Fruit fly (Drosophila melanogaster) whole organism, embryonic: ENCODE data around the gene CG15534.

Experiments used
- Atf6 ChIP-seq: fragments of 200-800 bp; sonication (Bioruptor generic); IDR thresholded peaks from 2 replicates; pipeline ENCODE4 v1.3.6; 2022; ENCODE audit warnings: missing biosample characterization, missing genetic modification characterization
- Bdp1 ChIP-seq: fragments of 200-800 bp; sonication (Bioruptor generic); optimal IDR thresholded peaks from 3 replicates; lab custom pipeline; 2016; ENCODE audit warnings: missing biosample characterization, missing genetic modification characterization
- BtbVII ChIP-seq: fragments of 200-800 bp; sonication (Bioruptor generic); optimal IDR thresholded peaks from 3 replicates; lab custom pipeline; 2017; ENCODE audit warnings: missing biosample characterization, mild to moderate bottlenecking, missing genetic modification characterization
- CG10959 ChIP-seq: fragments of 200-800 bp; sonication (Bioruptor generic); IDR thresholded peaks from 2 replicates; pipeline ENCODE4 v1.3.6; 2022; ENCODE audit warnings: missing biosample characterization, missing genetic modification characterization
- CG10979 ChIP-seq: fragments of 200-800 bp; sonication (Bioruptor generic); optimal IDR thresholded peaks from 2 replicates; lab custom pipeline; 2018; ENCODE audit warnings: missing biosample characterization, mild to moderate bottlenecking, missing genetic modification characterization, moderate library complexity
- CG11456 ChIP-seq: fragments of 200-800 bp; sonication (Bioruptor generic); IDR thresholded peaks from 3 replicates; pipeline ENCODE4 v1.3.6; 2022; ENCODE audit warnings: missing biosample characterization, missing genetic modification characterization
- CG12744 ChIP-seq: fragments of 200-800 bp; sonication (Bioruptor generic); optimal IDR thresholded peaks from 2 replicates; lab custom pipeline; 2016; ENCODE audit warnings: missing biosample characterization, missing genetic modification characterization
- CG13123 ChIP-seq: fragments of 200-800 bp; sonication (Bioruptor generic); optimal IDR thresholded peaks from 2 replicates; lab custom pipeline; 2016; ENCODE audit warnings: missing biosample characterization, missing genetic modification characterization
- CG17328 ChIP-seq: fragments of 200-800 bp; sonication (Bioruptor generic); IDR thresholded peaks from 2 replicates; pipeline ENCODE4 v1.3.6; 2022; ENCODE audit warnings: missing biosample characterization, missing genetic modification characterization
- CG17802 ChIP-seq: fragments of 200-800 bp; sonication (Bioruptor generic); optimal IDR thresholded peaks from 2 replicates; lab custom pipeline; 2018; ENCODE audit warnings: missing biosample characterization, mild to moderate bottlenecking, missing genetic modification characterization, moderate library complexity
- CG18476 ChIP-seq: fragments of 200-800 bp; sonication (Bioruptor generic); optimal IDR thresholded peaks from 2 replicates; lab custom pipeline; 2016; ENCODE audit warnings: missing biosample characterization, mild to moderate bottlenecking, missing genetic modification characterization
- CG18764 ChIP-seq: fragments of 200-800 bp; sonication (Bioruptor generic); optimal IDR thresholded peaks from 3 replicates; lab custom pipeline; 2016; ENCODE audit warnings: missing biosample characterization, missing genetic modification characterization
- CG30403 ChIP-seq: fragments of 200-800 bp; sonication (Bioruptor generic); optimal IDR thresholded peaks from 3 replicates; lab custom pipeline; 2016; ENCODE audit warnings: missing biosample characterization, missing genetic modification characterization
- CG31441 ChIP-seq: fragments of 200-800 bp; sonication (Bioruptor generic); IDR thresholded peaks from 2 replicates; pipeline ENCODE4 v1.3.6; 2022; ENCODE audit warnings: missing biosample characterization, missing genetic modification characterization
- CG3847 ChIP-seq: fragments of 200-800 bp; sonication (Bioruptor generic); IDR thresholded peaks from 2 replicates; pipeline ENCODE4 v1.3.6; 2022; ENCODE audit warnings: missing biosample characterization, missing genetic modification characterization
- CG4360 ChIP-seq: fragments of 200-800 bp; sonication (Bioruptor generic); IDR thresholded peaks from 2 replicates; pipeline ENCODE4 v1.3.6; 2022; ENCODE audit warnings: missing biosample characterization, missing genetic modification characterization
- CG7271 ChIP-seq: fragments of 200-800 bp; sonication (Bioruptor generic); optimal IDR thresholded peaks from 2 replicates; lab custom pipeline; 2018; ENCODE audit warnings: missing biosample characterization, mild to moderate bottlenecking, missing genetic modification characterization, moderate library complexity
- CrebB ChIP-seq: fragments of 200-800 bp; sonication (Bioruptor generic); optimal IDR thresholded peaks from 3 replicates; lab custom pipeline; 2018; ENCODE audit warnings: missing biosample characterization, mild to moderate bottlenecking, missing genetic modification characterization
- Dad ChIP-seq: fragments of 200-800 bp; sonication (Bioruptor generic); optimal IDR thresholded peaks from 3 replicates; lab custom pipeline; 2016; ENCODE audit warnings: missing biosample characterization, missing genetic modification characterization
- E2f2 ChIP-seq: fragments of 200-800 bp; sonication (Bioruptor generic); IDR thresholded peaks from 2 replicates; pipeline ENCODE4 v1.3.6; 2022; ENCODE audit warnings: missing biosample characterization, missing genetic modification characterization
- Gug ChIP-seq: fragments of 200-800 bp; sonication (Bioruptor generic); IDR thresholded peaks from 4 replicates; pipeline ENCODE4 v1.3.6; 2022; ENCODE audit warnings: missing biosample characterization, missing genetic modification characterization
- HLH54F ChIP-seq: fragments of 200-800 bp; sonication (Bioruptor generic); optimal IDR thresholded peaks from 3 replicates; lab custom pipeline; 2016; ENCODE audit warnings: missing biosample characterization, missing genetic modification characterization
- Hmr ChIP-seq: fragments of 200-800 bp; sonication (Bioruptor generic); optimal IDR thresholded peaks from 3 replicates; lab custom pipeline; 2017; ENCODE audit warnings: mild to moderate bottlenecking, missing biosample characterization, missing genetic modification reagents, missing genetic modification characterization
- Hr39 ChIP-seq: fragments of >200 bp; optimal IDR thresholded peaks from 2 replicates; lab custom pipeline; 2017
- Hr78 ChIP-seq, 2 experiments: fragments of 200-800 bp in 1 of 2; fragments of >200 bp in 1 of 2; sonication (Bioruptor generic) in 1 of 2; optimal IDR thresholded peaks; 2 replicates each; lab custom pipeline; 2017 to 2019; ENCODE audit warnings: missing biosample characterization in 2 of 2, missing genetic modification characterization in 2 of 2, mild to moderate bottlenecking in 1 of 2, moderate library complexity in 1 of 2
- Lhr ChIP-seq: fragments of 200-800 bp; sonication (Bioruptor generic); optimal IDR thresholded peaks from 3 replicates; lab custom pipeline; 2017; ENCODE audit warnings: mild to moderate bottlenecking, missing biosample characterization, missing genetic modification reagents, missing genetic modification characterization
- MBD-R2 ChIP-seq: fragments of 200-800 bp; sonication (Bioruptor generic); IDR thresholded peaks from 2 replicates; pipeline ENCODE4 v1.3.6; 2022; ENCODE audit warnings: missing biosample characterization, missing genetic modification characterization
- ash1 ChIP-seq: fragments of 200-800 bp; sonication (Bioruptor generic); optimal IDR thresholded peaks from 2 replicates; lab custom pipeline; 2018; ENCODE audit warnings: missing biosample characterization, mild to moderate bottlenecking, missing genetic modification characterization
- bab2 ChIP-seq: fragments of 200-800 bp; sonication (Bioruptor generic); optimal IDR thresholded peaks from 2 replicates; lab custom pipeline; 2016; ENCODE audit warnings: missing biosample characterization, missing genetic modification characterization
- cato ChIP-seq: fragments of 200-800 bp; sonication (Bioruptor generic); optimal IDR thresholded peaks from 2 replicates; lab custom pipeline; 2016; ENCODE audit warnings: missing biosample characterization, missing genetic modification characterization, borderline replicate concordance
- chn ChIP-seq: fragments of 200-800 bp; sonication (Bioruptor generic); optimal IDR thresholded peaks from 2 replicates; lab custom pipeline; 2016; ENCODE audit warnings: missing biosample characterization, missing genetic modification characterization
- corto ChIP-seq: fragments of 200-800 bp; sonication (Bioruptor generic); optimal IDR thresholded peaks from 2 replicates; lab custom pipeline; 2016; ENCODE audit warnings: missing biosample characterization, mild to moderate bottlenecking, missing genetic modification characterization, moderate library complexity
- dm ChIP-seq: fragments of 200-800 bp; sonication (Bioruptor generic); optimal IDR thresholded peaks from 3 replicates; lab custom pipeline; 2016; ENCODE audit warnings: missing biosample characterization, missing genetic modification characterization
- grau ChIP-seq: fragments of 200-800 bp; optimal IDR thresholded peaks from 3 replicates; lab custom pipeline; 2019; ENCODE audit warnings: missing biosample characterization, mild to moderate bottlenecking, missing genetic modification characterization, moderate library complexity
- gsb ChIP-seq: fragments of 200-800 bp; sonication (Bioruptor generic); IDR thresholded peaks from 2 replicates; pipeline ENCODE4 v1.3.6; 2022; ENCODE audit warnings: missing biosample characterization, missing genetic modification characterization
- lov ChIP-seq, 2 experiments: fragments of 200-800 bp in 1 of 2; fragments of >200 bp in 1 of 2; sonication (Bioruptor generic) in 1 of 2; IDR thresholded peaks in 1 of 2; optimal IDR thresholded peaks in 1 of 2; 2 replicates in 1 of 2; 3 replicates in 1 of 2; pipeline versions ENCODE4 v1.3.6 to Lab custom; 2017 to 2022; ENCODE audit warnings: missing biosample characterization in 1 of 2, missing genetic modification characterization in 1 of 2
- mld ChIP-seq: fragments of 200-800 bp; sonication (Bioruptor generic); IDR thresholded peaks from 3 replicates; pipeline ENCODE4 v1.3.6; 2022; ENCODE audit warnings: missing biosample characterization, missing genetic modification characterization; ENCODE audit not compliant: partially characterized antibody
- pan ChIP-seq, 4 experiments: fragments of >200 bp in 3 of 4; fragments of 200-800 bp in 1 of 4; sonication (Bioruptor generic) in 1 of 4; optimal IDR thresholded peaks in 3 of 4; IDR thresholded peaks in 1 of 4; 2 replicates each; pipeline versions ENCODE4 v1.3.6 to Lab custom; 2017 to 2022; ENCODE audit warnings: missing biosample characterization in 2 of 4, missing genetic modification characterization in 2 of 4, mixed read lengths in 1 of 4
- pho ChIP-seq: fragments of 200-800 bp; sonication (Bioruptor generic); optimal IDR thresholded peaks from 2 replicates; lab custom pipeline; 2016; ENCODE audit warnings: missing biosample characterization, missing genetic modification characterization
- phol ChIP-seq: fragments of 200-800 bp; sonication (Bioruptor generic); optimal IDR thresholded peaks from 3 replicates; lab custom pipeline; 2018; ENCODE audit warnings: missing biosample characterization, mild to moderate bottlenecking, missing genetic modification characterization, moderate library complexity
- ranshi ChIP-seq: fragments of 200-800 bp; sonication (Bioruptor generic); IDR thresholded peaks from 2 replicates; pipeline ENCODE4 v1.3.6; 2022; ENCODE audit warnings: missing biosample characterization, missing genetic modification characterization
- ro ChIP-seq: fragments of 200-800 bp; sonication (Bioruptor generic); IDR thresholded peaks from 2 replicates; pipeline ENCODE4 v1.3.6; 2022; ENCODE audit warnings: missing biosample characterization, missing genetic modification characterization
- tio ChIP-seq: fragments of 200-800 bp; sonication (Bioruptor generic); optimal IDR thresholded peaks from 2 replicates; lab custom pipeline; 2017; ENCODE audit warnings: missing biosample characterization, missing genetic modification characterization, inconsistent platforms
- tll ChIP-seq, 2 experiments: fragments of 200-800 bp in 1 of 2; fragments of >200 bp in 1 of 2; sonication (Bioruptor generic) in 1 of 2; optimal IDR thresholded peaks; 2 replicates each; lab custom pipeline; 2017 to 2019; ENCODE audit warnings: missing biosample characterization in 2 of 2, missing genetic modification characterization in 2 of 2, mild to moderate bottlenecking in 1 of 2, moderate library complexity in 1 of 2
- trh ChIP-seq: fragments of 200-800 bp; sonication (Bioruptor generic); optimal IDR thresholded peaks from 2 replicates; lab custom pipeline; 2016; ENCODE audit warnings: missing biosample characterization, missing genetic modification characterization
- ttk ChIP-seq: fragments of 200-800 bp; sonication (Bioruptor generic); IDR thresholded peaks from 2 replicates; pipeline ENCODE4 v2.1.2; 2022; ENCODE audit warnings: missing biosample characterization, missing genetic modification characterization
- usp ChIP-seq: fragments of >200 bp; optimal IDR thresholded peaks from 2 replicates; lab custom pipeline; 2017; ENCODE audit warnings: missing biosample characterization, missing genetic modification characterization
- vvl ChIP-seq: fragments of 200-800 bp; sonication (Bioruptor generic); IDR thresholded peaks from 2 replicates; pipeline ENCODE4 v1.3.6; 2022; ENCODE audit warnings: missing biosample characterization, missing genetic modification characterization
- zen2 ChIP-seq: fragments of 200-800 bp; sonication (Bioruptor generic); IDR thresholded peaks from 3 replicates; pipeline ENCODE4 v1.3.6; 2022; ENCODE audit warnings: missing biosample characterization, missing genetic modification characterization; ENCODE audit not compliant: partially characterized antibody

Gene CG15534

dm6 chr3R:30388215-30388871 lies 43.5 kb upstream of the CG15534 start (continued):
- TF ChIP-seq CG18476 (GFP tag; lab: Kevin White, UChicago) (peak; percentile 93), CG17328 (GFP tag; lab: Robert Waterston, UW) (peak; percentile 85), Dad (GFP tag; lab: Kevin White, UChicago) (peak; percentile 96), CrebB (tag; lab: Kevin White, UChicago) (peak; percentile 76), Lhr (peak; percentile 94), Bdp1 (GFP tag; lab: Kevin White, UChicago) (peak; percentile 88), CG31441 (peak; percentile 96), BtbVII (GFP tag; lab: Kevin White, UChicago) (peak; percentile 94), trh (GFP tag; lab: Kevin White, UChicago) (peak; percentile 88), CG13123 (GFP tag; lab: Kevin White, UChicago) (peak; percentile 90), CG3847 (GFP tag; lab: Robert Waterston, UW) (peak; percentile 91), usp (GFP tag; lab: Kevin White, UChicago) (no peak), dm (GFP tag; lab: Kevin White, UChicago) (peak; percentile 95), zen2 (no peak), bab2 (peak; percentile 98), MBD-R2 (GFP tag; lab: Robert Waterston, UW) (peak; percentile 61), CG4360 (peak; percentile 93), tll (GFP tag; optimal IDR thresholded peaks at IDR 0.05; lab: Kevin White, UChicago) (peak; percentile 59 to 74), pan (optimal IDR thresholded peaks at IDR 0.05; lab: Kevin White, UChicago) (no peak), pan (GFP tag; optimal IDR thresholded peaks at IDR 0.05 in 1 of 2, IDR thresholded peaks at IDR 0.05 in 1 of 2) (peak in 1 of 2 experiments; percentile 86), CG10979 (tag; lab: Kevin White, UChicago) (peak; percentile 94), E2f2 (peak; percentile 67), ro (GFP tag; lab: Robert Waterston, UW) (peak; percentile 75), CG7271 (tag; lab: Kevin White, UChicago) (peak; percentile 17), CG17802 (peak; percentile 69), HLH54F (GFP tag; lab: Kevin White, UChicago) (peak; percentile 98), chn (GFP tag; lab: Kevin White, UChicago) (peak; percentile 96), ttk (GFP tag; lab: Robert Waterston, UW) (peak; percentile 88), grau (tag; lab: Kevin White, UChicago) (peak; percentile 95), ash1 (peak; percentile 22), Atf6 (GFP tag; lab: Robert Waterston, UW) (peak; percentile 82), ranshi (GFP tag; lab: Robert Waterston, UW) (no peak; the same call in none of the 2 replicates), phol (tag; lab: Kevin White, UChicago) (peak; percentile 92), CG12744 (GFP tag; lab: Kevin White, UChicago) (peak; percentile 93), CG18764 (peak; percentile 91), CG30403 (GFP tag; lab: Kevin White, UChicago) (peak; percentile 99), Hr78 (GFP tag; optimal IDR thresholded peaks at IDR 0.05; lab: Kevin White, UChicago) (peak in 1 of 2 experiments; percentile 92), CG11456 (GFP tag; lab: Robert Waterston, UW) (peak; percentile 90), vvl (GFP tag; lab: Robert Waterston, UW) (peak; percentile 91), gsb (GFP tag; lab: Robert Waterston, UW) (peak; percentile 72), corto (GFP tag; lab: Kevin White, UChicago) (peak; percentile 57), CG10959 (GFP tag; lab: Robert Waterston, UW) (peak; percentile 80), pho (GFP tag; lab: Kevin White, UChicago) (peak; percentile 98), Hmr (GFP tag; lab: Kevin White, UChicago) (peak; percentile 97), lov (optimal IDR thresholded peaks at IDR 0.05; lab: Kevin White, UChicago) (no peak), lov (GFP tag; IDR thresholded peaks at IDR 0.05; lab: Robert Waterston, UW) (peak; percentile 86), Hr39 (lab: Kevin White, UChicago) (no peak), cato (GFP tag; lab: Kevin White, UChicago) (peak; percentile 96), Gug (GFP tag; lab: Robert Waterston, UW) (peak; percentile 95), mld (no peak), tio (GFP tag; lab: Kevin White, UChicago) (peak; percentile 98)
